Worm (Caenorhabditis elegans) whole organism, L4/young adult: ENCODE results near the gene ZK856.5.

Source experiments
- W03F9.2 ChIP-seq: fragments of 150-350 bp; optimal IDR thresholded peaks from 2 replicates; lab custom pipeline; 2014; ENCODE audit warnings: missing biosample characterization, missing genetic modification characterization
- dao-5 ChIP-seq: sonication (generic microtip); optimal IDR thresholded peaks from 2 replicates; lab custom pipeline; 2016; ENCODE audit warnings: missing genotype, missing genetic modification characterization, moderate library complexity, missing compliant biosample characterization
- him-1 ChIP-seq: sonication (generic microtip); optimal IDR thresholded peaks from 2 replicates; lab custom pipeline; 2016; ENCODE audit warnings: missing genotype, missing genetic modification reagents, missing genetic modification characterization, missing compliant biosample characterization

- TF ChIP-seq dao-5 (tag; lab: Kevin White, UChicago) (no peak), W03F9.2 (tag; lab: Kevin White, UChicago) (no peak), him-1 (tag; lab: Kevin White, UChicago) (no peak)
These were observed 30.0 kb downstream of the ZK856.5 start for ce11 chrV:10159972-10160371.
